Worm (Caenorhabditis elegans): ENCODE results near the gene F54A3.6.
A peak's percentile ranks its signal among the peaks of the same experiment; 100 is the strongest.

Gene F54A3.6

ce11 chrII:2219880-2220279 is 12.4 kb downstream of the F54A3.6 start, which contains the start of gene Y59C2A.3 (continued):
- TF ChIP-seq lin-11 (tag; optimal IDR thresholded peaks at IDR 0.05): peak; percentile 40

- TF ChIP-seq nhr-25 (tag; optimal IDR thresholded peaks at IDR 0.05): no peak
- TF ChIP-seq nhr-21 (tag; optimal IDR thresholded peaks at IDR 0.05): no peak
- no peak for TF ChIP-seq aly-2 (tag; optimal IDR thresholded peaks at IDR 0.05)
- no peak for TF ChIP-seq nhr-129 (tag; optimal IDR thresholded peaks at IDR 0.05)
- no peak for TF ChIP-seq C34F6.9 (tag; optimal IDR thresholded peaks at IDR 0.05)
- TF ChIP-seq sma-9 (GFP tag; optimal IDR thresholded peaks at IDR 0.05): no peak
- no peak for TF ChIP-seq sma-9 (tag; optimal IDR thresholded peaks at IDR 0.05)
- no peak for TF ChIP-seq snpc-4 (tag; optimal IDR thresholded peaks at IDR 0.05)
- TF ChIP-seq mdl-1 (tag; optimal IDR thresholded peaks at IDR 0.05): no peak
- TF ChIP-seq fos-1 (tag; optimal IDR thresholded peaks at IDR 0.05): no peak
- TF ChIP-seq nhr-6 (tag; optimal IDR thresholded peaks at IDR 0.05): no peak
- no peak for TF ChIP-seq Y55F3AM.14 (GFP tag; optimal IDR thresholded peaks at IDR 0.05)
- TF ChIP-seq unc-62 (GFP tag; optimal IDR thresholded peaks at IDR 0.05): no peak
- no peak for TF ChIP-seq lin-13 (GFP tag; optimal IDR thresholded peaks at IDR 0.05)
Observed at ce11 chrII:2216940-2217664, 15.2 kb downstream of the F54A3.6 start.

ce11 chrII:2215512-2215911 is 16.8 kb downstream of the F54A3.6 start:
- TF ChIP-seq ztf-11 (tag; optimal IDR thresholded peaks at IDR 0.05): no peak

ce11 chrII:2207812-2208211 is 24.5 kb downstream of the F54A3.6 start, which contains the start of gene Y59C2A.1:
Y59C2A.1 (plus strand) TSS chrII:2208112.
- TF ChIP-seq mdl-1 (tag; optimal IDR thresholded peaks at IDR 0.05): no peak
- no peak for TF ChIP-seq ama-1 (optimal IDR thresholded peaks at IDR 0.05)
- TF ChIP-seq unc-55 (GFP tag; optimal IDR thresholded peaks at IDR 0.05): no peak
- no peak for TF ChIP-seq F13H6.1 (tag; optimal IDR thresholded peaks at IDR 0.05)
- TF ChIP-seq lsy-2 (tag; optimal IDR thresholded peaks at IDR 0.05): no peak
- no peak for TF ChIP-seq ZK546.5 (tag; optimal IDR thresholded peaks at IDR 0.05)

- TF ChIP-seq crh-2 (tag; optimal IDR thresholded peaks at IDR 0.05): no peak
- TF ChIP-seq nhr-11 (tag; optimal IDR thresholded peaks at IDR 0.05): no peak
- TF ChIP-seq ceh-82 (tag; optimal IDR thresholded peaks at IDR 0.05): no peak
- no peak for TF ChIP-seq egl-27 (tag; optimal IDR thresholded peaks at IDR 0.05)
- TF ChIP-seq lin-39 (tag; optimal IDR thresholded peaks at IDR 0.05): no peak
Observed at ce11 chrII:2206064-2206722, 26.1 kb downstream of the F54A3.6 start.

ce11 chrII:2204077-2204476 is 28.2 kb downstream of the F54A3.6 start, which contains the start of gene Y59C2A.2:
Y59C2A.2 (minus strand) TSS chrII:2204137.
- TF ChIP-seq blmp-1 (tag; optimal IDR thresholded peaks at IDR 0.05; ENCODE audit: insufficient read depth) (no peak), peb-1 (tag; optimal IDR thresholded peaks at IDR 0.05) (no peak), nhr-21 (tag; optimal IDR thresholded peaks at IDR 0.05) (no peak), alr-1 (tag; optimal IDR thresholded peaks at IDR 0.05) (no peak), F13H6.1 (tag; optimal IDR thresholded peaks at IDR 0.05) (no peak), C34F6.9 (tag; optimal IDR thresholded peaks at IDR 0.05) (peak; percentile 27), gmeb-1 (tag; optimal IDR thresholded peaks at IDR 0.05) (peak; percentile 92), lin-39 (tag; optimal IDR thresholded peaks at IDR 0.05) (no peak), nhr-23 (tag; optimal IDR thresholded peaks at IDR 0.05) (no peak), lsy-2 (tag; optimal IDR thresholded peaks at IDR 0.05) (peak in 1 of 2 experiments; percentile 71), unc-39 (tag; optimal IDR thresholded peaks at IDR 0.05) (no peak), unc-55 (GFP tag; optimal IDR thresholded peaks at IDR 0.05) (peak; percentile 56), mab-5 (tag; optimal IDR thresholded peaks at IDR 0.05) (no peak), nhr-77 (tag; optimal IDR thresholded peaks at IDR 0.05) (no peak), crh-2 (tag; optimal IDR thresholded peaks at IDR 0.05) (peak; percentile 8), nhr-11 (tag; optimal IDR thresholded peaks at IDR 0.05) (no peak), lin-13 (GFP tag; optimal IDR thresholded peaks at IDR 0.05) (peak; percentile 53), nhr-237 (tag; optimal IDR thresholded peaks at IDR 0.05) (no peak), ztf-11 (tag; optimal IDR thresholded peaks at IDR 0.05) (no peak), nhr-129 (tag; optimal IDR thresholded peaks at IDR 0.05) (peak; percentile 29), ztf-4 (tag; optimal IDR thresholded peaks at IDR 0.05) (no peak), ama-1 (optimal IDR thresholded peaks at IDR 0.05) (no peak), sma-3 (GFP tag; optimal IDR thresholded peaks at IDR 0.05) (no peak), dmd-4 (tag; optimal IDR thresholded peaks at IDR 0.05) (no peak), mdl-1 (tag; optimal IDR thresholded peaks at IDR 0.05) (no peak), nhr-6 (tag; optimal IDR thresholded peaks at IDR 0.05) (no peak), ztf-1 (GFP tag; conservative IDR thresholded peaks at IDR 0.05) (no peak)
